Worm (Caenorhabditis elegans): ENCODE results near the gene mpz-4.

DNA sequence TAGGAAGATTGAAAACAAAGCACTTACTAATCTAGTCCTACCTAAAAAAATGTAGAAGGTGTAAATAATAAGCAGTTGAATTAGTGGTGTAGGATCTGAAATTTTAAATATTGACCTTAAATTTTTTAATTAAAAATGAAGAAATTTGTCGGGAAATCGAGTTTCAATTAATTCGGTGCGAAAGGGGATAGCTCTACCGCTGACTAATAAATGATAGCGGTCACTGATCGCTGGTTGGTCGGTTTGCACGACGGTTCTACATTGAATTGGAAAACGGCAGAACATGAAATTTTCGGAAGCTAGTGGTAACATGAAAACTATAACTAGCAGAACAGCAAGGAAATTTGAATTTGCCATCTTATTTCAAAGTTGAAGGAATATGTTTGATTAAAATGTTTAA is 47.0 kb downstream of the mpz-4 start, which contains the start of gene set-15:
- TF ChIP-seq aly-2 (tag; optimal IDR thresholded peaks at IDR 0.05) (no peak), arid-1 (GFP tag; conservative IDR thresholded peaks at IDR 0.05) (no peak), egl-43 (GFP tag; IDR thresholded peaks at IDR 0.05) (no peak)
